Fruit fly (Drosophila melanogaster) whole organism, wandering third instar larva: ENCODE measurements around the gene CG46192.
"Not testable (repeated sequence)": the region's sequence is repeated elsewhere in the genome, so short reads cannot be mapped to it uniquely, and the experiment has no call there.

ENCODE experiments used
- Abd-B ChIP-seq: fragments of >200 bp; optimal IDR thresholded peaks from 2 replicates; lab custom pipeline; 2017; ENCODE audit warnings: missing biosample characterization, missing genetic modification characterization
- CrebA ChIP-seq: fragments of 200-800 bp; sonication (Bioruptor generic); optimal IDR thresholded peaks from 2 replicates; lab custom pipeline; 2016; ENCODE audit warnings: missing biosample characterization, mild to moderate bottlenecking, missing genetic modification characterization, borderline replicate concordance
- HLH106 ChIP-seq: fragments of 200-800 bp; optimal IDR thresholded peaks from 3 replicates; lab custom pipeline; 2019; ENCODE audit warnings: missing biosample characterization, mild to moderate bottlenecking, missing genetic modification characterization, moderate library complexity
- Vsx2 ChIP-seq: fragments of 200-300, 225-300 bp; sonication (Bioruptor generic); optimal IDR thresholded peaks from 2 replicates; lab custom pipeline; 2018; ENCODE audit warnings: missing biosample characterization, missing genetic modification characterization; ENCODE audit not compliant: partially characterized antibody
- br ChIP-seq: fragments of 200-800 bp; sonication (Bioruptor generic); optimal IDR thresholded peaks from 2 replicates; lab custom pipeline; 2016; ENCODE audit warnings: missing biosample characterization, missing genetic modification characterization
- brk ChIP-seq: fragments of 200-800 bp; sonication (Bioruptor generic); optimal IDR thresholded peaks from 2 replicates; lab custom pipeline; 2016; ENCODE audit warnings: missing biosample characterization, mild to moderate bottlenecking, missing genetic modification characterization
- h ChIP-seq: fragments of 200-800 bp; sonication (Bioruptor generic); optimal IDR thresholded peaks from 3 replicates; lab custom pipeline; 2016; ENCODE audit warnings: missing biosample characterization, mild to moderate bottlenecking, missing genetic modification characterization

DNA sequence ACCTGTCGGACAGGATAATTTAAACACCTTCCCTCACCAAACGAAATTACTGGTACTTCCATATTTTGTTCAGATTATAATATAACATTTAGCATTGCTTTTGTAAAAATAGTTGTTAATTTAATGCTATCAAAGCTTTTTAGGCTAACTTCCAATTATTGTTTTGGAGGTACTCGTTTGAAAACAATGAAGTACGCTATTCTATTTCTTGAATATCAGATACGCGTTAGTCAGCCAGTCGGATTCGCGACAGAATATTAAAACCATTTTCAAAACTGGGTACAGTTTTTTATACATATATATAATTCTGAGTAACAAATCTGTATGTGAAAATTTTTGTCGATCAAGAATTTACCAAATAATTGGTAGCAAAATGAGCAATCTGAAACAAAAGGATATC, 31.5 kb upstream of the CG46192 start, which contains the start of gene Mst77Y-4:
- TF ChIP-seq CrebA (GFP tag; lab: Kevin White, UChicago); Vsx2 (GFP tag; lab: Kevin White, UChicago); br (GFP tag; lab: Kevin White, UChicago); brk (GFP tag; lab: Kevin White, UChicago); HLH106 (tag; lab: Kevin White, UChicago); h; Abd-B (GFP tag; lab: Kevin White, UChicago): not testable (repeated sequence)
